Worm (Caenorhabditis elegans): ENCODE measurements around the gene pcca-1.

DNA sequence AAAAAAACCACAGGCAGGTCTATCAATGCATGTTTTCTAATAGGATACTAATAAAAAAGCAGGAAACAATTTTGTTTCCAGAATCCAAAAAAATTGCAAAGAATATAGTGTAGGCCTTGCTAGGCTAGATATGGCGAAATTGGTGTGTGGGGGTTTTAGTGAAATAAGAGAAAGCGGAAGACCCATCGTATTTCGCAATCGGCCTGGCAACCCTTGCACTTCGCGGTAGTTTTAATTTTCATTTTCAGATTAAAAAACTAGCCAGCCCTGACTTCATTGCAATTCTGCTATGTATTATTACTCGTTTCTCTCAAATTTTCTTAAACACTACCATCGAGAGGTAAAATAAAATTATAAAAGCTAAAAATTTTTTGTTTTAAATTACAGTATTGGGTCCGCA, 14.1 kb upstream of the pcca-1 start:
- no peak for TF ChIP-seq snpc-1.1 (tag; optimal IDR thresholded peaks at IDR 0.05; ENCODE audit: insufficient read depth)
- no peak for TF ChIP-seq B0261.1 (tag; optimal IDR thresholded peaks at IDR 0.05)
- no peak for TF ChIP-seq unc-62 (GFP tag; optimal IDR thresholded peaks at IDR 0.05)
